Worm (Caenorhabditis elegans) whole organism, late embryonic: ENCODE results near the gene F35F10.5.

Experiments
- F13H6.1 ChIP-seq: sonication (generic microtip); optimal IDR thresholded peaks from 2 replicates; lab custom pipeline; 2016; ENCODE audit warnings: missing genetic modification characterization, missing compliant biosample characterization
- Y22D7AL.16 ChIP-seq: sonication (generic microtip); optimal IDR thresholded peaks from 2 replicates; lab custom pipeline; 2016; ENCODE audit warnings: missing genetic modification characterization, missing compliant biosample characterization
- ahr-1 ChIP-seq: sonication (generic microtip); optimal IDR thresholded peaks from 2 replicates; lab custom pipeline; 2016; ENCODE audit warnings: missing genetic modification characterization, missing compliant biosample characterization
- ama-1 ChIP-seq: fragments of 150-350 bp; optimal IDR thresholded peaks from 2 replicates; lab custom pipeline; 2014
- ceh-18 ChIP-seq: sonication (generic microtip); optimal IDR thresholded peaks from 2 replicates; lab custom pipeline; 2016; ENCODE audit warnings: missing genetic modification characterization, missing compliant biosample characterization
- ceh-19 ChIP-seq: fragments of 200-800 bp; sonication (Bioruptor generic); optimal IDR thresholded peaks from 2 replicates; lab custom pipeline; 2018; ENCODE audit warnings: mild to moderate bottlenecking, missing genetic modification characterization, missing compliant biosample characterization
- ceh-22 ChIP-seq: sonication (generic microtip); optimal IDR thresholded peaks from 2 replicates; lab custom pipeline; 2017; ENCODE audit warnings: missing biosample characterization, missing genetic modification characterization
- ceh-34 ChIP-seq: sonication (generic microtip); optimal IDR thresholded peaks from 2 replicates; lab custom pipeline; 2016; ENCODE audit warnings: mild to moderate bottlenecking, missing genetic modification characterization, missing compliant biosample characterization
- ceh-48 ChIP-seq: sonication (generic microtip); optimal IDR thresholded peaks from 2 replicates; lab custom pipeline; 2016; ENCODE audit warnings: missing genetic modification characterization, inconsistent platforms, missing compliant biosample characterization
- ceh-9 ChIP-seq: sonication (generic microtip); optimal IDR thresholded peaks from 2 replicates; lab custom pipeline; 2016; ENCODE audit warnings: mild to moderate bottlenecking, missing genetic modification characterization, inconsistent platforms, missing compliant biosample characterization
- che-1 ChIP-seq: sonication (generic microtip); optimal IDR thresholded peaks from 2 replicates; lab custom pipeline; 2016; ENCODE audit warnings: mild to moderate bottlenecking, missing genetic modification characterization, missing compliant biosample characterization
- dmd-4 ChIP-seq: sonication (generic microtip); optimal IDR thresholded peaks from 2 replicates; lab custom pipeline; 2016; ENCODE audit warnings: borderline replicate concordance, missing genetic modification characterization, missing compliant biosample characterization
- dve-1 ChIP-seq: sonication (generic microtip); optimal IDR thresholded peaks from 2 replicates; lab custom pipeline; 2017; ENCODE audit warnings: antibody characterized with exemption, mild to moderate bottlenecking, missing genetic modification characterization, missing compliant biosample characterization
- elt-2 ChIP-seq: sonication (generic microtip); optimal IDR thresholded peaks from 2 replicates; lab custom pipeline; 2016; ENCODE audit warnings: missing genetic modification reagents, missing genetic modification characterization, missing compliant biosample characterization
- ets-4 ChIP-seq: sonication (generic microtip); optimal IDR thresholded peaks from 2 replicates; lab custom pipeline; 2016; ENCODE audit warnings: missing genetic modification characterization, missing compliant biosample characterization
- eyg-1 ChIP-seq: sonication (generic microtip); optimal IDR thresholded peaks from 2 replicates; lab custom pipeline; 2016; ENCODE audit warnings: missing genotype, missing genetic modification characterization, missing compliant biosample characterization
- gmeb-2 ChIP-seq: sonication (generic microtip); optimal IDR thresholded peaks from 2 replicates; lab custom pipeline; 2016; ENCODE audit warnings: missing genetic modification characterization, inconsistent platforms, missing compliant biosample characterization
- hlh-15 ChIP-seq: sonication (generic microtip); optimal IDR thresholded peaks from 2 replicates; lab custom pipeline; 2016; ENCODE audit warnings: missing genetic modification characterization, missing compliant biosample characterization
- hlh-8 ChIP-seq: sonication (generic microtip); optimal IDR thresholded peaks from 2 replicates; lab custom pipeline; 2016; ENCODE audit warnings: missing genotype, missing genetic modification characterization, missing compliant biosample characterization
- lin-11 ChIP-seq: fragments of 200-800 bp; sonication (Bioruptor generic); optimal IDR thresholded peaks from 2 replicates; lab custom pipeline; 2018; ENCODE audit warnings: mild to moderate bottlenecking, missing genetic modification characterization, missing compliant biosample characterization
- madf-2 ChIP-seq: sonication (generic microtip); optimal IDR thresholded peaks from 2 replicates; lab custom pipeline; 2017; ENCODE audit warnings: missing genetic modification characterization, missing compliant biosample characterization
- mec-3 ChIP-seq: sonication (generic microtip); optimal IDR thresholded peaks from 2 replicates; lab custom pipeline; 2016; ENCODE audit warnings: borderline replicate concordance, missing genetic modification characterization, missing compliant biosample characterization
- nfya-1 ChIP-seq: sonication (generic microtip); optimal IDR thresholded peaks from 2 replicates; lab custom pipeline; 2017; ENCODE audit warnings: missing genetic modification characterization, mild to moderate bottlenecking, missing compliant biosample characterization, antibody characterized with exemption, moderate library complexity
- npax-4 ChIP-seq: sonication (generic microtip); optimal IDR thresholded peaks from 2 replicates; lab custom pipeline; 2016; ENCODE audit warnings: missing genetic modification characterization, missing compliant biosample characterization
- pat-9 ChIP-seq: fragments of 200-800 bp; sonication (Bioruptor generic); optimal IDR thresholded peaks from 2 replicates; lab custom pipeline; 2018; ENCODE audit warnings: mild to moderate bottlenecking, missing genetic modification characterization, moderate library complexity, missing compliant biosample characterization
- pax-1 ChIP-seq: fragments of 150-350 bp; optimal IDR thresholded peaks from 2 replicates; lab custom pipeline; 2014; ENCODE audit warnings: missing biosample characterization, missing genetic modification characterization
- pha-4 ChIP-seq: fragments of 150-350 bp; optimal IDR thresholded peaks from 2 replicates; lab custom pipeline; 2018; ENCODE audit warnings: missing biosample characterization, missing genetic modification reagents, missing genetic modification characterization
- pros-1 ChIP-seq: fragments of 150-350 bp; optimal IDR thresholded peaks from 2 replicates; lab custom pipeline; 2014; ENCODE audit warnings: missing biosample characterization, missing genetic modification reagents, missing genetic modification characterization
- rnt-1 ChIP-seq: sonication (generic microtip); optimal IDR thresholded peaks from 2 replicates; lab custom pipeline; 2016; ENCODE audit warnings: missing genetic modification characterization, missing compliant biosample characterization
- sox-2 ChIP-seq: fragments of 200-800 bp; sonication (Bioruptor generic); IDR thresholded peaks from 2 replicates; pipeline ENCODE4 v1.3.6; 2022; ENCODE audit warnings: missing genetic modification reagents, missing genetic modification characterization, missing compliant biosample characterization
- sox-4 ChIP-seq: sonication (generic microtip); optimal IDR thresholded peaks from 2 replicates; lab custom pipeline; 2017; ENCODE audit warnings: mild to moderate bottlenecking, missing genetic modification characterization, inconsistent platforms, missing compliant biosample characterization
- ttx-3 ChIP-seq: sonication (generic microtip); optimal IDR thresholded peaks from 2 replicates; lab custom pipeline; 2016; ENCODE audit warnings: missing genetic modification reagents, missing genetic modification characterization, missing compliant biosample characterization
- unc-3 ChIP-seq, 2 experiments: fragments of 200-800 bp in 1 of 2; sonication (Bioruptor generic) in 1 of 2; sonication (generic microtip) in 1 of 2; conservative IDR thresholded peaks in 1 of 2; optimal IDR thresholded peaks in 1 of 2; 2 replicates each; pipeline versions ENCODE4 v1.3.6 to Lab custom; 2016 to 2022; ENCODE audit warnings: missing compliant biosample characterization in 2 of 2, missing genetic modification characterization in 2 of 2, missing genetic modification reagents in 1 of 2
- unc-55 ChIP-seq: sonication (generic microtip); optimal IDR thresholded peaks from 2 replicates; lab custom pipeline; 2017; ENCODE audit warnings: missing biosample characterization, missing genetic modification reagents, missing genetic modification characterization
- unc-86 ChIP-seq: sonication (generic microtip); optimal IDR thresholded peaks from 2 replicates; lab custom pipeline; 2016; ENCODE audit warnings: missing genetic modification characterization, missing compliant biosample characterization

F35F10.5 gene

ce11 chrV:3289267-3289666, 4.5 kb downstream of the F35F10.5 start, which contains the start of gene F35F10.6:
Gene F35F10.6, minus strand, starts transcription at chrV:3289367.
- no peak for TF ChIP-seq ttx-3 (tag; lab: Kevin White, UChicago)
- TF ChIP-seq dmd-4 (tag; lab: Kevin White, UChicago): no peak
- TF ChIP-seq ceh-22: no peak
- no peak for TF ChIP-seq Y22D7AL.16 (tag; lab: Kevin White, UChicago)
- TF ChIP-seq sox-4 (tag; lab: Kevin White, UChicago): no peak
- TF ChIP-seq F13H6.1 (tag; lab: Kevin White, UChicago): no peak
- no peak for TF ChIP-seq hlh-8 (tag; lab: Kevin White, UChicago)
- no peak for TF ChIP-seq lin-11 (tag; lab: Kevin White, UChicago)
- no peak for TF ChIP-seq ceh-34
- TF ChIP-seq gmeb-2 (tag; lab: Kevin White, UChicago): no peak
- no peak for TF ChIP-seq ets-4
- no peak for TF ChIP-seq pat-9 (tag; lab: Kevin White, UChicago)
- no peak for TF ChIP-seq sox-2
- no peak for TF ChIP-seq pax-1 (tag; lab: Kevin White, UChicago)
- TF ChIP-seq dve-1: no peak
- no peak for TF ChIP-seq pros-1

ce11 chrV:3295368-3295767, 10.6 kb downstream of the F35F10.5 start:
- TF ChIP-seq ceh-22 (no peak), unc-86 (tag; lab: Kevin White, UChicago) (no peak), ceh-34 (no peak), ceh-9 (tag; lab: Kevin White, UChicago) (no peak), mec-3 (tag; lab: Kevin White, UChicago) (no peak), ahr-1 (tag; lab: Kevin White, UChicago) (no peak), hlh-15 (tag; lab: Kevin White, UChicago) (no peak), ceh-48 (tag; lab: Kevin White, UChicago) (no peak), F13H6.1 (tag; lab: Kevin White, UChicago) (no peak), gmeb-2 (tag; lab: Kevin White, UChicago) (no peak), madf-2 (tag; lab: Kevin White, UChicago) (no peak), nfya-1 (tag; lab: Kevin White, UChicago) (no peak), ama-1 (lab: Kevin White, UChicago) (no peak), ceh-18 (no peak), rnt-1 (tag; lab: Kevin White, UChicago) (no peak), ceh-19 (GFP tag; lab: Kevin White, UChicago) (no peak), pha-4 (no peak)
- TF ChIP-seq, all 69 proteins: peak for 0

ce11 chrV:3297764-3298163, 13.0 kb downstream of the F35F10.5 start, which contains the start of gene srx-122:
Gene srx-122, minus strand, starts transcription at chrV:3297864.
- no peak for TF ChIP-seq che-1 (tag; lab: Kevin White, UChicago)
- TF ChIP-seq, all 69 proteins: peak for 0

- TF ChIP-seq unc-3 (GFP tag; conservative IDR thresholded peaks at IDR 0.05; lab: Robert Waterston, UW) (no peak), unc-3 (tag; optimal IDR thresholded peaks at IDR 0.05; lab: Kevin White, UChicago) (no peak), elt-2 (no peak), nfya-1 (tag; lab: Kevin White, UChicago) (no peak), ets-4 (no peak), pax-1 (tag; lab: Kevin White, UChicago) (no peak), dmd-4 (tag; lab: Kevin White, UChicago) (no peak)
Observed at ce11 chrV:3299437-3299836, 14.7 kb downstream of the F35F10.5 start.

- no peak for TF ChIP-seq eyg-1 (tag; lab: Kevin White, UChicago)
- TF ChIP-seq npax-4 (tag; lab: Kevin White, UChicago): no peak
- TF ChIP-seq nfya-1 (tag; lab: Kevin White, UChicago): no peak
- TF ChIP-seq unc-55 (GFP tag; lab: Kevin White, UChicago): no peak
Observed at ce11 chrV:3301898-3302297, 17.2 kb downstream of the F35F10.5 start, which contains the start of gene srbc-1. Gene srbc-1, minus strand, starts transcription at chrV:3301998.
